Worm (Caenorhabditis elegans): ENCODE data around the gene coq-2.

The coq-2 gene

DNA sequence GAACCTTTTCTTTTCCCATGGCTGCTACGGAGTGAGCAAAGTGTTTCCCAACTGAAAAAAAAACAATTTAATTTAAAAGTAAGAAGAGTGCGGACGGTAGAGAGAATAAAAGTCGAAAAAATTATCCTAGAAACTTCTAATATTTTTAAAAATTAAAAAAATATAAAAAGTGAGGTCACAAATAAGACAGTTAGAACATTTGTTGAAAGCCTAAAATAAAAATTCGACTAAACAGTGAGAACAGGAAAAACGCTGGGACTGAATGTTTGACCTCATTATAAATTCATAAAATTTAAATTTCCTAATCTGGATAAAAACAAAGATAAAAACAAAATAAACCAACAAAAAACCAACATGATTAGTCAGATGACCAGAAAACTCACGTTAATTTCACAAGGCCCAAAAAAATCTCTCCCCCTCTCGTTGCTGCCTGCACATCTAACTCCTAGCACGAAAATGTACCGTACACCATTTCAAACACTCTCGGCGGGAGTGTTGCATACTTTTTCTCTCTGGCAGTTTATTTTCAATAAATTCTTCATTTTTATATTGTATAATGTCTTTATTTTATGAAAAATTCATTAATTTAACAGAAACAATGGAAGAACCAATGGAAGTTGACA lies 36.0 kb downstream of the coq-2 start, which contains the start of the genes eef-1A.1 and rfc-4:
Gene eef-1A.1 (minus strand): TSS at position 51 of the 623 bp plus-strand sequence.
Gene rfc-4 (plus strand): TSS at position 592 of the 623 bp plus-strand sequence.
- TF ChIP-seq ets-4 (tag; optimal IDR thresholded peaks at IDR 0.05) (peak; percentile 65), hlh-8 (tag; optimal IDR thresholded peaks at IDR 0.05) (peak; percentile 19), fax-1 (tag; optimal IDR thresholded peaks at IDR 0.05) (peak; percentile 29), gmeb-2 (tag; optimal IDR thresholded peaks at IDR 0.05) (peak; percentile 48), unc-86 (tag; optimal IDR thresholded peaks at IDR 0.05) (peak; percentile 68), unc-55 (GFP tag; optimal IDR thresholded peaks at IDR 0.05) (peak; percentile 95), ceh-30 (tag; optimal IDR thresholded peaks at IDR 0.05) (peak; percentile 40), unc-42 (tag; optimal IDR thresholded peaks at IDR 0.05) (peak; percentile 83), ahr-1 (tag; optimal IDR thresholded peaks at IDR 0.05) (no peak), C38D4.7 (GFP tag; optimal IDR thresholded peaks at IDR 0.05) (peak; percentile 16), zip-5 (tag; optimal IDR thresholded peaks at IDR 0.05) (peak; percentile 24), pha-2 (tag; optimal IDR thresholded peaks at IDR 0.05) (peak; percentile 0), ceh-2 (tag; optimal IDR thresholded peaks at IDR 0.05) (peak; percentile 28), elt-2 (tag; optimal IDR thresholded peaks at IDR 0.05) (peak; percentile 71), ztf-16 (tag; optimal IDR thresholded peaks at IDR 0.05) (peak; percentile 7), sox-2 (GFP tag; IDR thresholded peaks at IDR 0.05) (peak; percentile 48; the same call in 1 of the 2 replicates), rnt-1 (tag; optimal IDR thresholded peaks at IDR 0.05) (peak; percentile 34), nhr-232 (tag; optimal IDR thresholded peaks at IDR 0.05) (no peak), ref-2 (tag; optimal IDR thresholded peaks at IDR 0.05) (peak; percentile 77), syd-9 (tag; optimal IDR thresholded peaks at IDR 0.05) (peak; percentile 42), hlh-30 (tag; optimal IDR thresholded peaks at IDR 0.05; ENCODE audit: insufficient read depth) (peak; percentile 94), hlh-13 (GFP tag; optimal IDR thresholded peaks at IDR 0.05) (no peak), mec-3 (tag; optimal IDR thresholded peaks at IDR 0.05; ENCODE audit: borderline replicate concordance) (no peak), ceh-6 (GFP tag; optimal IDR thresholded peaks at IDR 0.05) (peak; percentile 6), ceh-48 (tag; optimal IDR thresholded peaks at IDR 0.05) (peak; percentile 22), ceh-31 (tag; optimal IDR thresholded peaks at IDR 0.05) (peak; percentile 74), lin-11 (tag; optimal IDR thresholded peaks at IDR 0.05) (peak; percentile 21), madf-2 (tag; optimal IDR thresholded peaks at IDR 0.05) (peak; percentile 80), dve-1 (tag; optimal IDR thresholded peaks at IDR 0.05) (peak; percentile 72), pqm-1 (tag; optimal IDR thresholded peaks at IDR 0.05) (peak; percentile 62), C08G9.2 (tag; optimal IDR thresholded peaks at IDR 0.05) (peak; percentile 51), fkh-10 (GFP tag; optimal IDR thresholded peaks at IDR 0.05) (no peak), ceh-22 (tag; optimal IDR thresholded peaks at IDR 0.05) (no peak), lim-6 (tag; optimal IDR thresholded peaks at IDR 0.05) (no peak), K09A11.1 (tag; optimal IDR thresholded peaks at IDR 0.05; ENCODE audit: insufficient read depth) (peak; percentile 63), sox-4 (tag; optimal IDR thresholded peaks at IDR 0.05) (peak; percentile 36), npax-4 (tag; optimal IDR thresholded peaks at IDR 0.05) (no peak), odd-2 (tag; optimal IDR thresholded peaks at IDR 0.05) (peak; percentile 16), fkh-6 (tag; optimal IDR thresholded peaks at IDR 0.05) (no peak), unc-3 (GFP tag; conservative IDR thresholded peaks at IDR 0.05) (peak; percentile 44; the same call in 1 of the 2 replicates), unc-3 (tag; optimal IDR thresholded peaks at IDR 0.05) (no peak), T23F11.4 (GFP tag; optimal IDR thresholded peaks at IDR 0.05) (no peak), sdc-2 (tag; optimal IDR thresholded peaks at IDR 0.05) (peak; percentile 19), ceh-14 (tag; optimal IDR thresholded peaks at IDR 0.05) (peak; percentile 55), ttx-3 (tag; optimal IDR thresholded peaks at IDR 0.05) (peak; percentile 59), dmd-4 (tag; optimal IDR thresholded peaks at IDR 0.05; ENCODE audit: borderline replicate concordance) (no peak), F13H6.1 (tag; optimal IDR thresholded peaks at IDR 0.05) (peak; percentile 36), hlh-6 (tag; optimal IDR thresholded peaks at IDR 0.05) (no peak), eyg-1 (tag; optimal IDR thresholded peaks at IDR 0.05) (no peak), pros-1 (tag; optimal IDR thresholded peaks at IDR 0.05) (peak; percentile 68), pag-3 (tag; optimal IDR thresholded peaks at IDR 0.05; ENCODE audit: borderline replicate concordance) (no peak), pat-9 (tag; optimal IDR thresholded peaks at IDR 0.05) (no peak)

Measured in whole organism, late embryonic.